Fruit fly (Drosophila melanogaster) whole organism, prepupa: ENCODE data around the gene msd5.
A peak's percentile ranks its signal among the peaks of the same experiment; 100 is the strongest.

Experiments
- Blimp-1 ChIP-seq: fragments of 200-800 bp; sonication (Bioruptor generic); optimal IDR thresholded peaks from 3 replicates; lab custom pipeline; 2017; ENCODE audit warnings: missing biosample characterization, missing genetic modification characterization, mild to moderate bottlenecking, moderate library complexity, missing genetic modification reagents
- CG10631 ChIP-seq: fragments of 200-800 bp; sonication (Bioruptor generic); optimal IDR thresholded peaks from 2 replicates; lab custom pipeline; 2016; ENCODE audit warnings: missing biosample characterization, missing genetic modification characterization
- CG11294 ChIP-seq: fragments of 200-800 bp; sonication (Bioruptor generic); IDR thresholded peaks from 2 replicates; pipeline ENCODE4 v1.3.6; 2022; ENCODE audit warnings: missing biosample characterization, missing genetic modification characterization
- CG11762 ChIP-seq: fragments of 200-800 bp; sonication (Bioruptor generic); optimal IDR thresholded peaks from 3 replicates; lab custom pipeline; 2016; ENCODE audit warnings: missing biosample characterization, missing genetic modification characterization; ENCODE audit not compliant: insufficient read depth
- CG11902 ChIP-seq: fragments of 200-800 bp; sonication (Bioruptor generic); optimal IDR thresholded peaks from 3 replicates; lab custom pipeline; 2016; ENCODE audit warnings: missing biosample characterization, missing genetic modification characterization
- CG16779 ChIP-seq: fragments of 200-800 bp; sonication (Bioruptor generic); optimal IDR thresholded peaks from 3 replicates; lab custom pipeline; 2017; ENCODE audit warnings: missing biosample characterization, mild to moderate bottlenecking, missing genetic modification characterization
- CG3032 ChIP-seq: fragments of 200-800 bp; optimal IDR thresholded peaks from 2 replicates; lab custom pipeline; 2019; ENCODE audit warnings: missing biosample characterization, mild to moderate bottlenecking, missing genetic modification characterization, moderate library complexity
- CG31627 ChIP-seq: fragments of 200-800 bp; sonication (Bioruptor generic); optimal IDR thresholded peaks from 3 replicates; lab custom pipeline; 2016; ENCODE audit warnings: missing biosample characterization, missing genetic modification characterization
- CG32006 ChIP-seq: fragments of 200-800 bp; sonication (Bioruptor generic); optimal IDR thresholded peaks from 3 replicates; lab custom pipeline; 2017; ENCODE audit warnings: missing biosample characterization, mild to moderate bottlenecking, missing genetic modification characterization
- CG34406 ChIP-seq: fragments of 200-800 bp; sonication (Bioruptor generic); optimal IDR thresholded peaks from 3 replicates; lab custom pipeline; 2016; ENCODE audit warnings: missing biosample characterization, missing genetic modification characterization
- CG3919 ChIP-seq: fragments of 200-800 bp; sonication (Bioruptor generic); optimal IDR thresholded peaks from 3 replicates; lab custom pipeline; 2016; ENCODE audit warnings: missing biosample characterization, missing genetic modification characterization
- CG4318 ChIP-seq: fragments of 200-800 bp; sonication (Bioruptor generic); optimal IDR thresholded peaks from 3 replicates; lab custom pipeline; 2017; ENCODE audit warnings: missing biosample characterization, mild to moderate bottlenecking, missing genetic modification characterization
- CG6163 ChIP-seq: fragments of 200-800 bp; sonication (Bioruptor generic); IDR thresholded peaks from 3 replicates; pipeline ENCODE4 v1.3.6; 2022; ENCODE audit warnings: missing biosample characterization, missing genetic modification characterization
- CG6792 ChIP-seq: fragments of 200-800 bp; sonication (Bioruptor generic); optimal IDR thresholded peaks from 3 replicates; lab custom pipeline; 2016; ENCODE audit warnings: missing biosample characterization, missing genetic modification characterization
- CG6854 ChIP-seq: fragments of 200-800 bp; sonication (Bioruptor generic); optimal IDR thresholded peaks from 2 replicates; lab custom pipeline; 2017; ENCODE audit warnings: missing biosample characterization, mild to moderate bottlenecking, missing genetic modification characterization
- CG8119 ChIP-seq: fragments of 200-800 bp; sonication (Bioruptor generic); IDR thresholded peaks from 3 replicates; pipeline ENCODE4 v1.3.6; 2022; ENCODE audit warnings: missing biosample characterization, missing genetic modification characterization
- CG8319 ChIP-seq: fragments of 200-800 bp; sonication (Bioruptor generic); optimal IDR thresholded peaks from 3 replicates; lab custom pipeline; 2016; ENCODE audit warnings: missing biosample characterization, missing genetic modification characterization
- CG8632 ChIP-seq: fragments of 200-800 bp; sonication (Bioruptor generic); optimal IDR thresholded peaks from 3 replicates; lab custom pipeline; 2016; ENCODE audit warnings: missing biosample characterization, missing genetic modification characterization
- Eip78C ChIP-seq: fragments of 200-800 bp; sonication (Bioruptor generic); peaks from one replicate; lab custom pipeline; 2016; ENCODE audit warnings: missing biosample characterization, missing genetic modification characterization
- Eip93F ChIP-seq: fragments of 200-800 bp; sonication (Bioruptor generic); optimal IDR thresholded peaks from 2 replicates; lab custom pipeline; 2016; ENCODE audit warnings: missing biosample characterization, mild to moderate bottlenecking, missing genetic modification characterization
- Ets96B ChIP-seq: fragments of 200-800 bp; optimal IDR thresholded peaks from 2 replicates; lab custom pipeline; 2019; ENCODE audit warnings: missing biosample characterization, mild to moderate bottlenecking, missing genetic modification characterization, moderate library complexity
- Hr39 ChIP-seq: fragments of 200-800 bp; sonication (Bioruptor generic); optimal IDR thresholded peaks from 2 replicates; lab custom pipeline; 2016; ENCODE audit warnings: missing biosample characterization, missing genetic modification characterization
- Hr4 ChIP-seq: fragments of 200-800 bp; sonication (Bioruptor generic); optimal IDR thresholded peaks from 3 replicates; lab custom pipeline; 2016; ENCODE audit warnings: missing biosample characterization, missing genetic modification characterization
- Lpt ChIP-seq: fragments of 200-800 bp; sonication (Bioruptor generic); optimal IDR thresholded peaks from 3 replicates; lab custom pipeline; 2016; ENCODE audit warnings: missing biosample characterization, missing genetic modification characterization
- Met ChIP-seq: fragments of 200-800 bp; sonication (Bioruptor generic); optimal IDR thresholded peaks from 3 replicates; lab custom pipeline; 2016; ENCODE audit warnings: missing biosample characterization, missing genetic modification characterization
- OdsH ChIP-seq: fragments of 200-800 bp; sonication (Bioruptor generic); optimal IDR thresholded peaks from 3 replicates; lab custom pipeline; 2016; ENCODE audit warnings: missing biosample characterization, missing genetic modification characterization
- Smox ChIP-seq: fragments of 200-800 bp; sonication (Bioruptor generic); optimal IDR thresholded peaks from 3 replicates; lab custom pipeline; 2016; ENCODE audit warnings: missing biosample characterization, missing genetic modification characterization
- Sox102F ChIP-seq: fragments of 200-800 bp; sonication (Bioruptor generic); optimal IDR thresholded peaks from 2 replicates; lab custom pipeline; 2016; ENCODE audit warnings: missing biosample characterization, mild to moderate bottlenecking, missing genetic modification characterization
- Sox14 ChIP-seq: fragments of 200-800 bp; sonication (Bioruptor generic); optimal IDR thresholded peaks from 3 replicates; lab custom pipeline; 2016; ENCODE audit warnings: missing biosample characterization, missing genetic modification characterization
- Sox15 ChIP-seq: fragments of 200-800 bp; sonication (Bioruptor generic); optimal IDR thresholded peaks from 3 replicates; lab custom pipeline; 2016; ENCODE audit warnings: missing biosample characterization, missing genetic modification characterization
- achi ChIP-seq: fragments of 200-800 bp; sonication (Bioruptor generic); optimal IDR thresholded peaks from 3 replicates; lab custom pipeline; 2016; ENCODE audit warnings: missing biosample characterization, missing genetic modification characterization
- acj6 ChIP-seq: fragments of 200-800 bp; sonication (Bioruptor generic); optimal IDR thresholded peaks from 3 replicates; lab custom pipeline; 2016; ENCODE audit warnings: missing biosample characterization, missing genetic modification characterization
- cyc ChIP-seq: fragments of 200-800 bp; sonication (Bioruptor generic); optimal IDR thresholded peaks from 3 replicates; lab custom pipeline; 2016; ENCODE audit warnings: missing biosample characterization, missing genetic modification characterization
- dsx ChIP-seq: fragments of 200-800 bp; optimal IDR thresholded peaks from 3 replicates; lab custom pipeline; 2019; ENCODE audit warnings: missing biosample characterization, mild to moderate bottlenecking, missing genetic modification characterization, moderate library complexity; ENCODE audit not compliant: poor library complexity, severe bottlenecking
- eg ChIP-seq: fragments of 200-800 bp; sonication (Bioruptor generic); IDR thresholded peaks from 3 replicates; pipeline ENCODE4 v1.3.6; 2022; ENCODE audit warnings: missing biosample characterization, missing genetic modification characterization
- esn ChIP-seq: fragments of 200-800 bp; sonication (Bioruptor generic); optimal IDR thresholded peaks from 2 replicates; lab custom pipeline; 2016; ENCODE audit warnings: missing biosample characterization, mild to moderate bottlenecking, missing genetic modification characterization, moderate library complexity
- fd59A ChIP-seq: fragments of 200-800 bp; sonication (Bioruptor generic); optimal IDR thresholded peaks from 2 replicates; lab custom pipeline; 2017; ENCODE audit warnings: missing biosample characterization, mild to moderate bottlenecking, missing genetic modification characterization, missing genetic modification reagents
- fkh ChIP-seq: fragments of 200-800 bp; sonication (Bioruptor generic); optimal IDR thresholded peaks from 3 replicates; lab custom pipeline; 2017; ENCODE audit warnings: missing biosample characterization, mild to moderate bottlenecking, missing genetic modification characterization, moderate library complexity
- lz ChIP-seq: fragments of 200-800 bp; sonication (Bioruptor generic); optimal IDR thresholded peaks from 3 replicates; lab custom pipeline; 2016; ENCODE audit warnings: missing biosample characterization, missing genetic modification characterization
- net ChIP-seq: fragments of 200-800 bp; sonication (Bioruptor generic); optimal IDR thresholded peaks from 3 replicates; lab custom pipeline; 2016; ENCODE audit warnings: missing biosample characterization, missing genetic modification characterization
- pdm3 ChIP-seq: fragments of 200-800 bp; sonication (Bioruptor generic); optimal IDR thresholded peaks from 3 replicates; lab custom pipeline; 2016; ENCODE audit warnings: missing biosample characterization, missing genetic modification characterization
- salr ChIP-seq, 2 experiments: fragments of 200-800 bp; sonication (Bioruptor generic); optimal IDR thresholded peaks; 3 replicates each; lab custom pipeline; 2016 to 2018; ENCODE audit warnings: missing biosample characterization in 2 of 2, missing genetic modification characterization in 2 of 2, mild to moderate bottlenecking in 1 of 2
- spab ChIP-seq: fragments of 200-800 bp; sonication (Bioruptor generic); optimal IDR thresholded peaks from 2 replicates; lab custom pipeline; 2017; ENCODE audit warnings: missing biosample characterization, mild to moderate bottlenecking, missing genetic modification characterization, missing genetic modification reagents
- ss ChIP-seq, 2 experiments: fragments of 200-800 bp; sonication (Bioruptor generic); optimal IDR thresholded peaks; 2 replicates in 1 of 2; 3 replicates in 1 of 2; lab custom pipeline; 2017 to 2018; ENCODE audit warnings: mild to moderate bottlenecking in 2 of 2, missing biosample characterization in 2 of 2, missing genetic modification characterization in 2 of 2, moderate library complexity in 1 of 2
- svp ChIP-seq: fragments of 200-800 bp; sonication (Bioruptor generic); peaks from one replicate; lab custom pipeline; 2016; ENCODE audit warnings: missing biosample characterization, missing genetic modification characterization
- topi ChIP-seq: fragments of 200-800 bp; sonication (Bioruptor generic); optimal IDR thresholded peaks from 3 replicates; lab custom pipeline; 2016; ENCODE audit warnings: missing biosample characterization, missing genetic modification characterization
- vri ChIP-seq: fragments of 200-800 bp; sonication (Bioruptor generic); optimal IDR thresholded peaks from 3 replicates; lab custom pipeline; 2016; ENCODE audit warnings: missing biosample characterization, mild to moderate bottlenecking, missing genetic modification characterization

The msd5 gene

dm6 chr3L:1318241-1318640, 14.7 kb downstream of the msd5 start, which contains the start of gene Myo61F (continued):
- TF ChIP-seq salr (GFP tag; optimal IDR thresholded peaks at IDR 0.05; lab: Kevin White, UChicago) (no peak), Sox102F (no peak), CG4318 (no peak), CG8319 (GFP tag; lab: Kevin White, UChicago) (no peak), spab (GFP tag; lab: Kevin White, UChicago) (no peak), CG34406 (GFP tag; lab: Kevin White, UChicago) (no peak), Ets96B (no peak), Smox (GFP tag; lab: Kevin White, UChicago) (no peak)

DNA sequence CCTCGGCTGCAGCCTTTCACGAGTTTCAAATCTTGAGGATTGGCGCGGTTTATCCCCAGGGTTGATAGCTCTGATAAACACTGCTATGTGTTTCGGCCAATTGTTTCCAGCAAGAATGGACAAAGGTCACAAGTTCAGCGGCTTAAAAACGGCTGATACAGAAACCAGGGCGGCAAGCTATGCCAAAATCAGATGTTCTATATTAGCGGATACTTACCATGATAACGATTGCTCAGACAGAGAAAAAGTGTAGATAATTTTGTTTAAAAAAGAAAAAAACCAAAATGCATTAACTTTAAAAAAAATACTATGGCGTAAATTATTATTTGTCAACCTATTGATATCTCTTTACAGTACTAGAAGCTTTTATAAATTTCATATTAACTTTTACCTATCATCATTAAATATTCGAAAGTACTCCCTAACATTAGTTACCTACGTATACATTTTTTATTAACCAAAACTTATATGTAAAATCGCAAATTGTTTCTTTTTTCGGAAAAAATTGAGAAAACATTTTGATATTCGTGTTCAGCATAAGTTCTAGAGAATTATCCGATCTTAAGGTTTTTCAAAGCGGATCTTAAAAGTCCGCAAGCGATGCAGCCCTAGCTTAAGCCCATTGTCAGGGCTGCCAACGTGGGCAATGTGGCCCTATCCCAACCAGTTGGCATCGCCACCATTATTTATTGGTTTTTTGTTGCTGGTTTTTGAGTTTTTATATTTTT, 19.7 kb downstream of the msd5 start, which contains the start of the genes sturkopf and Herc4:
TSS of gene sturkopf (minus strand) at position 339 of the 728 bp plus-strand sequence.
TSS of gene Herc4 (plus strand) at position 658 of the 728 bp plus-strand sequence.
- peak; percentile 87 for TF ChIP-seq CG32006 (GFP tag; lab: Kevin White, UChicago)
- peak; percentile 85 for TF ChIP-seq CG6792 (GFP tag; lab: Kevin White, UChicago)
- peak; percentile 84 for TF ChIP-seq CG6163 (GFP tag; lab: Robert Waterston, UW)
- peak; percentile 83 for TF ChIP-seq Hr39
- no peak for TF ChIP-seq fkh (GFP tag; lab: Kevin White, UChicago)
- no peak for TF ChIP-seq CG11294 (GFP tag; lab: Robert Waterston, UW)
- TF ChIP-seq CG34406 (GFP tag; lab: Kevin White, UChicago) = peak; percentile 70
- TF ChIP-seq eg = peak; percentile 59; the same call in 2 of the 3 replicates
- no peak for TF ChIP-seq Hr4 (GFP tag; lab: Kevin White, UChicago)
- TF ChIP-seq CG4318 = no peak
- TF ChIP-seq Lpt (GFP tag; lab: Kevin White, UChicago) = peak; percentile 64
- peak; percentile 57 for TF ChIP-seq CG11762 (GFP tag; lab: Kevin White, UChicago)
- peak; percentile 88 for TF ChIP-seq Sox14 (GFP tag; lab: Kevin White, UChicago)
- peak; percentile 76 for TF ChIP-seq Sox15 (GFP tag; lab: Kevin White, UChicago)
- TF ChIP-seq CG8632 = peak; percentile 78
- TF ChIP-seq CG8119 (GFP tag; lab: Robert Waterston, UW) = peak; percentile 45
- TF ChIP-seq svp (GFP tag; lab: Kevin White, UChicago) = peak; percentile 97
- TF ChIP-seq Sox102F = no peak
- peak in 1 of 2 experiments; percentile 41 for TF ChIP-seq salr (GFP tag; optimal IDR thresholded peaks at IDR 0.05; lab: Kevin White, UChicago)
- peak; percentile 54 for TF ChIP-seq Ets96B
- peak; percentile 40 to 75 for TF ChIP-seq ss (GFP tag; optimal IDR thresholded peaks at IDR 0.05; lab: Kevin White, UChicago)
- peak; percentile 93 for TF ChIP-seq Eip78C (GFP tag; lab: Kevin White, UChicago)
- TF ChIP-seq dsx = peak; percentile 48
- TF ChIP-seq CG8319 (GFP tag; lab: Kevin White, UChicago) = peak; percentile 55
- peak; percentile 45 for TF ChIP-seq Blimp-1
- TF ChIP-seq pdm3 (GFP tag; lab: Kevin White, UChicago) = peak; percentile 81
- TF ChIP-seq esn (GFP tag; lab: Kevin White, UChicago) = peak; percentile 93
- TF ChIP-seq acj6 (GFP tag; lab: Kevin White, UChicago) = peak; percentile 82
- TF ChIP-seq lz (GFP tag; lab: Kevin White, UChicago) = peak; percentile 92
- TF ChIP-seq CG3919 = no peak
- peak; percentile 41 for TF ChIP-seq CG11902 (GFP tag; lab: Kevin White, UChicago)
- TF ChIP-seq topi = peak; percentile 79
- peak; percentile 40 for TF ChIP-seq vri (GFP tag; lab: Kevin White, UChicago)
- TF ChIP-seq Met (GFP tag; lab: Kevin White, UChicago) = no peak
- peak; percentile 45 for TF ChIP-seq CG6854
- TF ChIP-seq achi = peak; percentile 68
- peak; percentile 83 for TF ChIP-seq CG3032 (tag; lab: Kevin White, UChicago)
- peak; percentile 71 for TF ChIP-seq fd59A (GFP tag; lab: Kevin White, UChicago)
- TF ChIP-seq spab (GFP tag; lab: Kevin White, UChicago) = peak; percentile 21
- TF ChIP-seq CG31627 (GFP tag; lab: Kevin White, UChicago) = peak; percentile 85
- no peak for TF ChIP-seq CG16779 (tag; lab: Kevin White, UChicago)
- no peak for TF ChIP-seq Eip93F (GFP tag; lab: Kevin White, UChicago)
- TF ChIP-seq CG10631 = peak; percentile 96
- TF ChIP-seq cyc = peak; percentile 60
- peak; percentile 76 for TF ChIP-seq OdsH (GFP tag; lab: Kevin White, UChicago)
- TF ChIP-seq net = peak; percentile 75
